Fruit fly (Drosophila melanogaster): Measurements from ENCODE around the gene CG9312.

dm6 chr3R:13761563-13761962 is 4.0 kb upstream of the CG9312 start:
- TF ChIP-seq CG17829 (tag; optimal IDR thresholded peaks at IDR 0.05), result no peak
- TF ChIP-seq Dip2 (GFP tag; IDR thresholded peaks at IDR 0.05), result no peak
- TF ChIP-seq psq (GFP tag; optimal IDR thresholded peaks at IDR 0.05), result no peak
- no peak for TF ChIP-seq p53 (GFP tag; optimal IDR thresholded peaks at IDR 0.05)
- no peak for TF ChIP-seq Dip3 (GFP tag; optimal IDR thresholded peaks at IDR 0.05)
- no peak for TF ChIP-seq shn (GFP tag; optimal IDR thresholded peaks at IDR 0.05)
- no peak for TF ChIP-seq CG12299 (tag; optimal IDR thresholded peaks at IDR 0.05)
- no peak for TF ChIP-seq CG17328 (GFP tag; IDR thresholded peaks at IDR 0.05)
- no peak for TF ChIP-seq BEAF-32 (GFP tag; optimal IDR thresholded peaks at IDR 0.05)
- TF ChIP-seq CG7271 (tag; optimal IDR thresholded peaks at IDR 0.05), result no peak
- no peak for TF ChIP-seq BtbVII (GFP tag; optimal IDR thresholded peaks at IDR 0.05)
- no peak for TF ChIP-seq CG11560 (tag; IDR thresholded peaks at IDR 0.05)
- TF ChIP-seq da (GFP tag; optimal IDR thresholded peaks at IDR 0.05), result no peak
- no peak for TF ChIP-seq CG32772 (GFP tag; IDR thresholded peaks at IDR 0.05)

Measured in whole organism, embryonic.